Fruit fly (Drosophila melanogaster) whole organism, embryonic: ENCODE data around the gene CG12078.

Experiments used
- Awh ChIP-seq: fragments of 200-800 bp; sonication (Bioruptor generic); IDR thresholded peaks from 2 replicates; pipeline ENCODE4, ENCODE4 v1.3.6; 2022; ENCODE audit warnings: missing biosample characterization, missing genetic modification characterization
- B-H1 ChIP-seq: fragments of 200-800 bp; sonication (Bioruptor generic); IDR thresholded peaks from 3 replicates; pipeline ENCODE4 v1.3.6; 2022; ENCODE audit warnings: missing biosample characterization, missing genetic modification characterization
- BEAF-32 ChIP-seq: fragments of 200-800 bp; sonication (Bioruptor generic); optimal IDR thresholded peaks from 3 replicates; lab custom pipeline; 2017; ENCODE audit warnings: missing biosample characterization, missing genetic modification characterization, mild to moderate bottlenecking, moderate library complexity, missing genetic modification reagents
- CG11085 ChIP-seq: fragments of 200-800 bp; sonication (Bioruptor generic); IDR thresholded peaks from 2 replicates; pipeline ENCODE4 v1.3.6; 2022; ENCODE audit warnings: missing biosample characterization, missing genetic modification characterization
- CG11504 ChIP-seq: fragments of 200-800 bp; sonication (Bioruptor generic); optimal IDR thresholded peaks from 3 replicates; lab custom pipeline; 2019; ENCODE audit warnings: missing biosample characterization, mild to moderate bottlenecking, missing genetic modification characterization, moderate library complexity
- CG13624 ChIP-seq: fragments of 200-800 bp; sonication (Bioruptor generic); optimal IDR thresholded peaks from 2 replicates; lab custom pipeline; 2016; ENCODE audit warnings: missing biosample characterization, missing genetic modification characterization
- CG1647 ChIP-seq: fragments of 200-800 bp; sonication (Bioruptor generic); optimal IDR thresholded peaks from 3 replicates; lab custom pipeline; 2016; ENCODE audit warnings: missing biosample characterization, missing genetic modification characterization
- CG17802 ChIP-seq: fragments of 200-800 bp; sonication (Bioruptor generic); optimal IDR thresholded peaks from 2 replicates; lab custom pipeline; 2018; ENCODE audit warnings: missing biosample characterization, mild to moderate bottlenecking, missing genetic modification characterization, moderate library complexity
- CG2116 ChIP-seq: fragments of 200-800 bp; sonication (Bioruptor generic); optimal IDR thresholded peaks from 3 replicates; lab custom pipeline; 2018; ENCODE audit warnings: missing biosample characterization, mild to moderate bottlenecking, missing genetic modification characterization
- CG33213 ChIP-seq: fragments of 200-800 bp; sonication (Bioruptor generic); optimal IDR thresholded peaks from 3 replicates; lab custom pipeline; 2016; ENCODE audit warnings: missing biosample characterization, missing genetic modification characterization
- CG42726 ChIP-seq: fragments of 200-800 bp; sonication (Bioruptor generic); IDR thresholded peaks from 2 replicates; pipeline ENCODE4 v1.3.6; 2022; ENCODE audit warnings: missing biosample characterization, missing genetic modification characterization; ENCODE audit not compliant: partially characterized antibody
- CG4820 ChIP-seq: fragments of 200-800 bp; sonication (Bioruptor generic); optimal IDR thresholded peaks from 3 replicates; lab custom pipeline; 2016; ENCODE audit warnings: missing biosample characterization, missing genetic modification characterization
- CG7372 ChIP-seq: fragments of 200-800 bp; sonication (Bioruptor generic); IDR thresholded peaks from 2 replicates; pipeline ENCODE4 v1.3.6; 2022; ENCODE audit warnings: missing biosample characterization, missing genetic modification characterization
- CG8290 ChIP-seq, 3 experiments: fragments of 200-800 bp; sonication (Bioruptor generic); optimal IDR thresholded peaks; 2 replicates each; lab custom pipeline; 2016 to 2019; ENCODE audit warnings: missing biosample characterization in 3 of 3, missing genetic modification characterization in 3 of 3, mild to moderate bottlenecking in 2 of 3, moderate library complexity in 1 of 3
- CG9797 ChIP-seq: fragments of 200-800 bp; sonication (Bioruptor generic); optimal IDR thresholded peaks from 3 replicates; lab custom pipeline; 2018; ENCODE audit warnings: missing biosample characterization, mild to moderate bottlenecking, missing genetic modification characterization
- Dbx ChIP-seq: fragments of 200-800 bp; sonication (Bioruptor generic); IDR thresholded peaks from 3 replicates; pipeline ENCODE4 v1.3.6; 2022; ENCODE audit warnings: missing biosample characterization, missing genetic modification characterization
- Dip3 ChIP-seq: fragments of 200-800 bp; sonication (Bioruptor generic); optimal IDR thresholded peaks from 3 replicates; lab custom pipeline; 2016; ENCODE audit warnings: missing biosample characterization, missing genetic modification characterization
- Doc2 ChIP-seq: fragments of 200-800 bp; sonication (Bioruptor generic); IDR thresholded peaks from 2 replicates; pipeline ENCODE4 v1.3.6; 2022; ENCODE audit warnings: missing biosample characterization, missing genetic modification characterization
- ERR ChIP-seq: fragments of 200-800 bp; sonication (Bioruptor generic); optimal IDR thresholded peaks from 2 replicates; lab custom pipeline; 2016; ENCODE audit warnings: missing biosample characterization, missing genetic modification characterization
- Elba2 ChIP-seq: fragments of 200-800 bp; sonication (Bioruptor generic); optimal IDR thresholded peaks from 3 replicates; lab custom pipeline; 2016; ENCODE audit warnings: missing biosample characterization, missing genetic modification characterization
- H2.0 ChIP-seq: fragments of 200-800 bp; sonication (Bioruptor generic); IDR thresholded peaks from 2 replicates; pipeline ENCODE4 v1.3.6; 2022; ENCODE audit warnings: missing biosample characterization, missing genetic modification characterization
- HLH54F ChIP-seq: fragments of 200-800 bp; sonication (Bioruptor generic); optimal IDR thresholded peaks from 3 replicates; lab custom pipeline; 2016; ENCODE audit warnings: missing biosample characterization, missing genetic modification characterization
- Hmx ChIP-seq: fragments of 200-800 bp; sonication (Bioruptor generic); optimal IDR thresholded peaks from 2 replicates; lab custom pipeline; 2016; ENCODE audit warnings: missing biosample characterization, missing genetic modification characterization
- Hr51 ChIP-seq, 2 experiments: fragments of 200-800 bp; sonication (Bioruptor generic); optimal IDR thresholded peaks; 2 replicates in 1 of 2; 3 replicates in 1 of 2; lab custom pipeline; 2016 to 2018; ENCODE audit warnings: missing biosample characterization in 2 of 2, missing genetic modification characterization in 2 of 2, mild to moderate bottlenecking in 1 of 2, moderate library complexity in 1 of 2
- Hr78 ChIP-seq, 2 experiments: fragments of 200-800 bp in 1 of 2; fragments of >200 bp in 1 of 2; sonication (Bioruptor generic) in 1 of 2; optimal IDR thresholded peaks; 2 replicates each; lab custom pipeline; 2017 to 2019; ENCODE audit warnings: missing biosample characterization in 2 of 2, missing genetic modification characterization in 2 of 2, mild to moderate bottlenecking in 1 of 2, moderate library complexity in 1 of 2
- Meics ChIP-seq: fragments of 200-800 bp; sonication (Bioruptor generic); optimal IDR thresholded peaks from 2 replicates; lab custom pipeline; 2017; ENCODE audit warnings: missing biosample characterization, mild to moderate bottlenecking, missing genetic modification characterization
- NFAT ChIP-seq: fragments of 200-800 bp; sonication (Bioruptor generic); IDR thresholded peaks from 2 replicates; pipeline ENCODE4 v1.3.6; 2022; ENCODE audit warnings: missing biosample characterization, missing genetic modification characterization
- TFAM ChIP-seq: fragments of 200-800 bp; sonication (Bioruptor generic); optimal IDR thresholded peaks from 2 replicates; lab custom pipeline; 2017; ENCODE audit warnings: missing biosample characterization, missing genetic modification characterization, inconsistent platforms
- abd-A ChIP-seq: fragments of 200-800 bp; sonication (Bioruptor generic); optimal IDR thresholded peaks from 3 replicates; lab custom pipeline; 2019; ENCODE audit warnings: missing biosample characterization, mild to moderate bottlenecking, missing genetic modification characterization, moderate library complexity
- al ChIP-seq: fragments of 200-800 bp; sonication (Bioruptor generic); IDR thresholded peaks from 2 replicates; pipeline ENCODE4 v1.3.6; 2022; ENCODE audit warnings: missing biosample characterization, missing genetic modification characterization
- bbx ChIP-seq: fragments of 200-800 bp; sonication (Bioruptor generic); IDR thresholded peaks from 2 replicates; pipeline ENCODE4 v1.3.6; 2022; ENCODE audit warnings: missing biosample characterization, missing genetic modification characterization; ENCODE audit not compliant: partially characterized antibody
- bowl ChIP-seq: fragments of 200-800 bp; sonication (Bioruptor generic); IDR thresholded peaks from 2 replicates; pipeline ENCODE4 v1.3.6; 2022; ENCODE audit warnings: missing biosample characterization, missing genetic modification characterization
- chinmo ChIP-seq: fragments of 200-800 bp; sonication (Bioruptor generic); IDR thresholded peaks from 4 replicates; pipeline ENCODE4 v1.3.6; 2022; ENCODE audit warnings: missing biosample characterization, missing genetic modification characterization; ENCODE audit not compliant: partially characterized antibody
- ci ChIP-seq: fragments of 200-800 bp; sonication (Bioruptor generic); IDR thresholded peaks from 3 replicates; pipeline ENCODE4 v1.3.6; 2022; ENCODE audit warnings: missing biosample characterization, missing genetic modification characterization
- corto ChIP-seq: fragments of 200-800 bp; sonication (Bioruptor generic); optimal IDR thresholded peaks from 2 replicates; lab custom pipeline; 2016; ENCODE audit warnings: missing biosample characterization, mild to moderate bottlenecking, missing genetic modification characterization, moderate library complexity
- da ChIP-seq: fragments of 200-800 bp; sonication (Bioruptor generic); optimal IDR thresholded peaks from 2 replicates; lab custom pipeline; 2016; ENCODE audit warnings: missing biosample characterization, missing genetic modification characterization
- gem ChIP-seq: fragments of 200-800 bp; sonication (Bioruptor generic); optimal IDR thresholded peaks from 2 replicates; lab custom pipeline; 2019; ENCODE audit warnings: missing biosample characterization, mild to moderate bottlenecking, missing genetic modification characterization, moderate library complexity
- jumu ChIP-seq: fragments of 200-800 bp; sonication (Bioruptor generic); optimal IDR thresholded peaks from 3 replicates; lab custom pipeline; 2016; ENCODE audit warnings: missing biosample characterization, missing genetic modification characterization
- kah ChIP-seq: fragments of 200-800 bp; sonication (Bioruptor generic); optimal IDR thresholded peaks from 2 replicates; lab custom pipeline; 2018; ENCODE audit warnings: missing biosample characterization, mild to moderate bottlenecking, missing genetic modification characterization
- onecut ChIP-seq: fragments of 200-800 bp; sonication (Bioruptor generic); IDR thresholded peaks from 2 replicates; pipeline ENCODE4 v1.3.6; 2022; ENCODE audit warnings: missing biosample characterization, missing genetic modification characterization
- org-1 ChIP-seq: fragments of 200-800 bp; sonication (Bioruptor generic); optimal IDR thresholded peaks from 2 replicates; lab custom pipeline; 2017; ENCODE audit warnings: missing biosample characterization, missing genetic modification characterization
- p53 ChIP-seq: fragments of 200-800 bp; sonication (Bioruptor generic); optimal IDR thresholded peaks from 2 replicates; lab custom pipeline; 2016; ENCODE audit warnings: missing biosample characterization, missing genetic modification characterization
- pita ChIP-seq: fragments of 200-800 bp; sonication (Bioruptor generic); optimal IDR thresholded peaks from 2 replicates; lab custom pipeline; 2017; ENCODE audit warnings: missing biosample characterization, mild to moderate bottlenecking, missing genetic modification characterization
- seq ChIP-seq: fragments of 200-800 bp; sonication (Bioruptor generic); IDR thresholded peaks from 2 replicates; pipeline ENCODE4 v1.3.6; 2022; ENCODE audit warnings: missing biosample characterization, missing genetic modification characterization
- sim ChIP-seq: fragments of 200-800 bp; sonication (Bioruptor generic); IDR thresholded peaks from 2 replicates; pipeline ENCODE4 v1.3.6; 2022; ENCODE audit warnings: missing biosample characterization, missing genetic modification characterization
- sna ChIP-seq: fragments of 200-800 bp; sonication (Bioruptor generic); IDR thresholded peaks from 2 replicates; pipeline ENCODE4 v1.3.6; 2022; ENCODE audit warnings: missing biosample characterization, missing genetic modification characterization; ENCODE audit not compliant: partially characterized antibody
- sr ChIP-seq: fragments of 200-800 bp; sonication (Bioruptor generic); IDR thresholded peaks from 3 replicates; pipeline ENCODE4 v1.3.6; 2022; ENCODE audit warnings: missing biosample characterization, missing genetic modification characterization
- zen2 ChIP-seq: fragments of 200-800 bp; sonication (Bioruptor generic); IDR thresholded peaks from 3 replicates; pipeline ENCODE4 v1.3.6; 2022; ENCODE audit warnings: missing biosample characterization, missing genetic modification characterization; ENCODE audit not compliant: partially characterized antibody

Gene CG12078

dm6 chr3L:3222643-3223389 lies 21.3 kb downstream of the CG12078 start, which contains the start of the genes RpL28 and eIF1 (continued):
- peak; percentile 71 for TF ChIP-seq CG7372 (GFP tag; lab: Robert Waterston, UW)
- peak; percentile 89 for TF ChIP-seq CG17802 (tag; lab: Kevin White, UChicago)
- peak; percentile 95 for TF ChIP-seq NFAT (GFP tag; lab: Robert Waterston, UW)
- TF ChIP-seq pita (GFP tag; lab: Kevin White, UChicago): no peak
- TF ChIP-seq bbx (GFP tag; lab: Robert Waterston, UW): peak; percentile 68
- TF ChIP-seq sna (GFP tag; lab: Robert Waterston, UW): peak; percentile 73
- TF ChIP-seq Dip3: peak; percentile 91
- peak in 1 of 2 experiments; percentile 43 for TF ChIP-seq Hr78 (GFP tag; optimal IDR thresholded peaks at IDR 0.05; lab: Kevin White, UChicago)
- TF ChIP-seq CG42726 (GFP tag; lab: Robert Waterston, UW): no peak; the same call in none of the 2 replicates
- peak; percentile 96 for TF ChIP-seq Meics
- peak; percentile 77 for TF ChIP-seq H2.0
- peak; percentile 100 for TF ChIP-seq CG2116 (GFP tag; lab: Kevin White, UChicago)
- peak; percentile 93 for TF ChIP-seq CG33213 (GFP tag; lab: Kevin White, UChicago)
- TF ChIP-seq BEAF-32: peak; percentile 96
- TF ChIP-seq B-H1 (GFP tag; lab: Robert Waterston, UW): peak; percentile 81
- peak; percentile 89 for TF ChIP-seq onecut
- TF ChIP-seq da (GFP tag; lab: Kevin White, UChicago): peak; percentile 89
- peak; percentile 87 for TF ChIP-seq CG11085 (GFP tag; lab: Robert Waterston, UW)
- TF ChIP-seq CG11504 (tag; lab: Kevin White, UChicago): no peak
- TF ChIP-seq CG1647 (GFP tag; lab: Kevin White, UChicago): peak; percentile 91
- TF ChIP-seq Doc2 (GFP tag; lab: Robert Waterston, UW): no peak
- TF ChIP-seq Elba2: peak; percentile 62
- TF ChIP-seq al: peak; percentile 67
- peak; percentile 82 for TF ChIP-seq p53 (GFP tag; lab: Kevin White, UChicago)
- peak; percentile 92 for TF ChIP-seq HLH54F (GFP tag; lab: Kevin White, UChicago)
- peak; percentile 83 for TF ChIP-seq TFAM (GFP tag; lab: Kevin White, UChicago)
- TF ChIP-seq bowl (GFP tag; lab: Robert Waterston, UW): 0 out of 2 replicates have a peak, but pooled peaks have one; percentile 58
- TF ChIP-seq abd-A (tag; lab: Kevin White, UChicago): no peak
- peak; percentile 84 for TF ChIP-seq jumu (GFP tag; lab: Kevin White, UChicago)
- peak; percentile 88 for TF ChIP-seq kah (GFP tag; lab: Kevin White, UChicago)
- TF ChIP-seq CG9797 (GFP tag; lab: Kevin White, UChicago): peak; percentile 71
- TF ChIP-seq ci (GFP tag; lab: Robert Waterston, UW): peak; percentile 97
- peak; percentile 60 for TF ChIP-seq ERR (GFP tag; lab: Kevin White, UChicago)
- peak; percentile 86 for TF ChIP-seq Awh
- TF ChIP-seq gem (tag; lab: Kevin White, UChicago): no peak
- TF ChIP-seq Hr51 (GFP tag; optimal IDR thresholded peaks at IDR 0.05; lab: Kevin White, UChicago): peak; percentile 45 to 93
- peak; percentile 89 for TF ChIP-seq CG13624
- TF ChIP-seq CG8290 (GFP tag; optimal IDR thresholded peaks at IDR 0.05; lab: Kevin White, UChicago): peak; percentile 93
- TF ChIP-seq CG8290 (tag; optimal IDR thresholded peaks at IDR 0.05; lab: Kevin White, UChicago): peak; percentile 89 to 97
- TF ChIP-seq chinmo (GFP tag; lab: Robert Waterston, UW): 0 out of 4 replicates have a peak, but pooled peaks have one; percentile 53
- TF ChIP-seq sim: peak; percentile 85
- TF ChIP-seq Dbx (GFP tag; lab: Robert Waterston, UW): peak; percentile 90
- peak; percentile 61; the same call in 1 of the 2 replicates for TF ChIP-seq seq (GFP tag; lab: Robert Waterston, UW)
- TF ChIP-seq zen2 (GFP tag; lab: Robert Waterston, UW): peak; percentile 47; the same call in 2 of the 3 replicates
- TF ChIP-seq sr (GFP tag; lab: Robert Waterston, UW): peak; percentile 89
- peak; percentile 82 for TF ChIP-seq CG4820 (GFP tag; lab: Kevin White, UChicago)
- peak; percentile 62 for TF ChIP-seq Hmx
- TF ChIP-seq corto (GFP tag; lab: Kevin White, UChicago): peak; percentile 40
- TF ChIP-seq org-1 (GFP tag; lab: Kevin White, UChicago): peak; percentile 86
